Fruit fly (Drosophila melanogaster) whole organism, embryonic: Measurements from ENCODE around the gene CG14342.

Experiments used
- B-H2 ChIP-seq: fragments of 200-800 bp; sonication (Bioruptor generic); optimal IDR thresholded peaks from 2 replicates; lab custom pipeline; 2018; ENCODE audit warnings: missing biosample characterization, mild to moderate bottlenecking, missing genetic modification characterization
- Blimp-1 ChIP-seq: fragments of 200-800 bp; sonication (Bioruptor generic); optimal IDR thresholded peaks from 3 replicates; lab custom pipeline; 2018; ENCODE audit warnings: missing biosample characterization, missing genetic modification characterization, mild to moderate bottlenecking, moderate library complexity, missing genetic modification reagents
- CG10366 ChIP-seq: fragments of 200-800 bp; sonication (Bioruptor generic); IDR thresholded peaks from 2 replicates; pipeline ENCODE4 v1.3.6; 2022; ENCODE audit warnings: missing biosample characterization, missing genetic modification characterization
- CG17568 ChIP-seq: fragments of 200-800 bp; sonication (Bioruptor generic); optimal IDR thresholded peaks from 2 replicates; lab custom pipeline; 2018; ENCODE audit warnings: missing biosample characterization, mild to moderate bottlenecking, missing genetic modification characterization, moderate library complexity
- CG17912 ChIP-seq: fragments of 200-800 bp; sonication (Bioruptor generic); optimal IDR thresholded peaks from 2 replicates; lab custom pipeline; 2018; ENCODE audit warnings: missing biosample characterization, mild to moderate bottlenecking, missing genetic modification characterization
- CG18011 ChIP-seq: fragments of 200-800 bp; sonication (Bioruptor generic); optimal IDR thresholded peaks from 2 replicates; lab custom pipeline; 2017; ENCODE audit warnings: missing biosample characterization, missing genetic modification characterization, mild to moderate bottlenecking, moderate library complexity, missing genotype
- CG18599 ChIP-seq: fragments of 200-800 bp; sonication (Bioruptor generic); optimal IDR thresholded peaks from 3 replicates; lab custom pipeline; 2017; ENCODE audit warnings: missing biosample characterization, missing genetic modification characterization, mild to moderate bottlenecking, moderate library complexity, missing genetic modification reagents
- CG18619 ChIP-seq: fragments of 200-800 bp; sonication (Bioruptor generic); optimal IDR thresholded peaks from 3 replicates; lab custom pipeline; 2017; ENCODE audit warnings: missing biosample characterization, mild to moderate bottlenecking, missing genetic modification characterization
- CG2116 ChIP-seq: fragments of 200-800 bp; sonication (Bioruptor generic); optimal IDR thresholded peaks from 3 replicates; lab custom pipeline; 2018; ENCODE audit warnings: missing biosample characterization, mild to moderate bottlenecking, missing genetic modification characterization
- CG30020 ChIP-seq: fragments of 200-800 bp; optimal IDR thresholded peaks from 2 replicates; lab custom pipeline; 2019; ENCODE audit warnings: missing biosample characterization, mild to moderate bottlenecking, missing genetic modification characterization, moderate library complexity
- CG31224 ChIP-seq: fragments of 200-800 bp; sonication (Bioruptor generic); IDR thresholded peaks from 2 replicates; pipeline ENCODE4 v1.3.6; 2022; ENCODE audit warnings: missing biosample characterization, missing genetic modification characterization
- CG32767 ChIP-seq: fragments of 200-800 bp; sonication (Bioruptor generic); IDR thresholded peaks from 2 replicates; pipeline ENCODE4 v1.3.6; 2022; ENCODE audit warnings: missing biosample characterization, missing genetic modification characterization
- CG4424 ChIP-seq: fragments of 200-800 bp; sonication (Bioruptor generic); optimal IDR thresholded peaks from 3 replicates; lab custom pipeline; 2016; ENCODE audit warnings: missing biosample characterization, missing genetic modification characterization
- CG8478 ChIP-seq: fragments of >200 bp; optimal IDR thresholded peaks from 2 replicates; lab custom pipeline; 2018
- CG8924 ChIP-seq: fragments of 200-800 bp; optimal IDR thresholded peaks from 3 replicates; lab custom pipeline; 2019; ENCODE audit warnings: missing biosample characterization, mild to moderate bottlenecking, missing genetic modification characterization, moderate library complexity
- CG8944 ChIP-seq: fragments of 200-800 bp; sonication (Bioruptor generic); optimal IDR thresholded peaks from 3 replicates; lab custom pipeline; 2016; ENCODE audit warnings: missing biosample characterization, missing genetic modification characterization
- CG9215 ChIP-seq: fragments of 200-800 bp; sonication (Bioruptor generic); IDR thresholded peaks from 2 replicates; pipeline ENCODE4 v1.3.6; 2022; ENCODE audit warnings: missing biosample characterization, missing genetic modification characterization
- CG9727 ChIP-seq: fragments of 200-800 bp; sonication (Bioruptor generic); optimal IDR thresholded peaks from 3 replicates; lab custom pipeline; 2017; ENCODE audit warnings: missing biosample characterization, mild to moderate bottlenecking, missing genetic modification characterization
- CG9797 ChIP-seq: fragments of 200-800 bp; sonication (Bioruptor generic); optimal IDR thresholded peaks from 3 replicates; lab custom pipeline; 2018; ENCODE audit warnings: missing biosample characterization, mild to moderate bottlenecking, missing genetic modification characterization
- Dek ChIP-seq: fragments of 200-800 bp; sonication (Bioruptor generic); optimal IDR thresholded peaks from 3 replicates; lab custom pipeline; 2019; ENCODE audit warnings: missing biosample characterization, mild to moderate bottlenecking, missing genetic modification characterization, moderate library complexity
- GATAe ChIP-seq: fragments of 200-800 bp; sonication (Bioruptor generic); conservative IDR thresholded peaks from 2 replicates; pipeline ENCODE4 v1.3.6; 2022; ENCODE audit warnings: missing biosample characterization, missing genetic modification characterization
- H15 ChIP-seq: fragments of 200-800 bp; sonication (Bioruptor generic); IDR thresholded peaks from 3 replicates; pipeline ENCODE4 v1.3.6; 2022; ENCODE audit warnings: missing biosample characterization, missing genetic modification characterization
- HmgZ ChIP-seq: fragments of 200-800 bp; sonication (Bioruptor generic); optimal IDR thresholded peaks from 2 replicates; lab custom pipeline; 2018; ENCODE audit warnings: missing biosample characterization, mild to moderate bottlenecking, missing genetic modification characterization
- NK7.1 ChIP-seq: fragments of 200-800 bp; sonication (Bioruptor generic); optimal IDR thresholded peaks from 3 replicates; lab custom pipeline; 2016; ENCODE audit warnings: missing biosample characterization, missing genetic modification characterization
- Rx ChIP-seq: fragments of 200-800 bp; sonication (Bioruptor generic); IDR thresholded peaks from 2 replicates; pipeline ENCODE4 v1.3.6; 2022; ENCODE audit warnings: missing biosample characterization, missing genetic modification characterization
- Six4 ChIP-seq: fragments of 200-800 bp; sonication (Bioruptor generic); optimal IDR thresholded peaks from 2 replicates; lab custom pipeline; 2016; ENCODE audit warnings: missing biosample characterization, missing genetic modification characterization
- Xbp1 ChIP-seq: fragments of 200-800 bp; sonication (Bioruptor generic); optimal IDR thresholded peaks from 3 replicates; lab custom pipeline; 2016; ENCODE audit warnings: missing biosample characterization, mild to moderate bottlenecking, missing genetic modification characterization
- bsh ChIP-seq, 2 experiments: fragments of 200-800 bp; sonication (Bioruptor generic); optimal IDR thresholded peaks; 2 replicates each; lab custom pipeline; 2017 to 2018; ENCODE audit warnings: mild to moderate bottlenecking in 2 of 2, missing biosample characterization in 2 of 2, missing genetic modification characterization in 2 of 2, moderate library complexity in 1 of 2
- cad ChIP-seq: fragments of >200 bp; optimal IDR thresholded peaks from 2 replicates; lab custom pipeline; 2017; ENCODE audit warnings: missing biosample characterization, missing genetic modification characterization
- chinmo ChIP-seq: fragments of 200-800 bp; sonication (Bioruptor generic); IDR thresholded peaks from 4 replicates; pipeline ENCODE4 v1.3.6; 2022; ENCODE audit warnings: missing biosample characterization, missing genetic modification characterization; ENCODE audit not compliant: partially characterized antibody
- crol ChIP-seq: fragments of 200-800 bp; sonication (Bioruptor generic); IDR thresholded peaks from 2 replicates; pipeline ENCODE4 v1.3.6; 2022; ENCODE audit warnings: missing biosample characterization, missing genetic modification characterization
- da ChIP-seq: fragments of 200-800 bp; sonication (Bioruptor generic); optimal IDR thresholded peaks from 2 replicates; lab custom pipeline; 2016; ENCODE audit warnings: missing biosample characterization, missing genetic modification characterization
- dimm ChIP-seq: fragments of 200-800 bp; sonication (Bioruptor generic); IDR thresholded peaks from 2 replicates; pipeline ENCODE4 v1.3.6; 2022; ENCODE audit warnings: missing biosample characterization, missing genetic modification characterization
- fru ChIP-seq: fragments of >200 bp; optimal IDR thresholded peaks from 2 replicates; lab custom pipeline; 2017
- gro ChIP-seq: fragments of 200-800 bp; sonication (Bioruptor generic); optimal IDR thresholded peaks from 2 replicates; lab custom pipeline; 2016; ENCODE audit warnings: missing biosample characterization, missing genetic modification characterization
- hth ChIP-seq: fragments of >200 bp; optimal IDR thresholded peaks from 2 replicates; lab custom pipeline; 2017; ENCODE audit warnings: inconsistent platforms
- inv ChIP-seq: fragments of 200-800 bp; sonication (Bioruptor generic); IDR thresholded peaks from 2 replicates; pipeline ENCODE4 v1.3.6; 2022; ENCODE audit warnings: missing biosample characterization, missing genetic modification characterization; ENCODE audit not compliant: partially characterized antibody
- jing ChIP-seq: fragments of 200-800 bp; sonication (Bioruptor generic); optimal IDR thresholded peaks from 2 replicates; lab custom pipeline; 2018; ENCODE audit warnings: missing biosample characterization, mild to moderate bottlenecking, missing genetic modification characterization
- nerfin-2 ChIP-seq: fragments of 200-800 bp; sonication (Bioruptor generic); IDR thresholded peaks from 2 replicates; pipeline ENCODE4 v1.3.6; 2022; ENCODE audit warnings: missing biosample characterization, missing genetic modification characterization; ENCODE audit not compliant: partially characterized antibody
- pho ChIP-seq: fragments of 200-800 bp; sonication (Bioruptor generic); optimal IDR thresholded peaks from 2 replicates; lab custom pipeline; 2016; ENCODE audit warnings: missing biosample characterization, missing genetic modification characterization
- ranshi ChIP-seq: fragments of 200-800 bp; sonication (Bioruptor generic); IDR thresholded peaks from 2 replicates; pipeline ENCODE4 v1.3.6; 2022; ENCODE audit warnings: missing biosample characterization, missing genetic modification characterization
- row ChIP-seq: fragments of 200-800 bp; sonication (Bioruptor generic); IDR thresholded peaks from 3 replicates; pipeline ENCODE4 v1.3.6; 2022; ENCODE audit warnings: missing biosample characterization, missing genetic modification characterization
- sc ChIP-seq, 3 experiments: fragments of >200 bp in 2 of 3; fragments of 200-800 bp in 1 of 3; sonication (Bioruptor generic) in 1 of 3; optimal IDR thresholded peaks; 2 replicates in 2 of 3; 3 replicates in 1 of 3; lab custom pipeline; 2017; ENCODE audit warnings: mild to moderate bottlenecking in 1 of 3, missing biosample characterization in 1 of 3, missing genetic modification characterization in 1 of 3, missing genetic modification reagents in 1 of 3
- schlank ChIP-seq: fragments of 200-800 bp; sonication (Bioruptor generic); optimal IDR thresholded peaks from 2 replicates; lab custom pipeline; 2018; ENCODE audit warnings: missing biosample characterization, mild to moderate bottlenecking, missing genetic modification characterization
- scrt ChIP-seq: fragments of 200-800 bp; sonication (Bioruptor generic); optimal IDR thresholded peaks from 2 replicates; lab custom pipeline; 2018; ENCODE audit warnings: missing biosample characterization, mild to moderate bottlenecking, missing genetic modification characterization, moderate library complexity
- trh ChIP-seq: fragments of 200-800 bp; sonication (Bioruptor generic); optimal IDR thresholded peaks from 2 replicates; lab custom pipeline; 2016; ENCODE audit warnings: missing biosample characterization, missing genetic modification characterization
- tx ChIP-seq: fragments of 200-800 bp; sonication (Bioruptor generic); optimal IDR thresholded peaks from 2 replicates; lab custom pipeline; 2016; ENCODE audit warnings: missing biosample characterization, missing genetic modification characterization
- yki ChIP-seq: fragments of >200 bp; optimal IDR thresholded peaks from 3 replicates; lab custom pipeline; 2018
- z ChIP-seq: fragments of 200-800 bp; sonication (Bioruptor generic); IDR thresholded peaks from 3 replicates; pipeline ENCODE4 v1.3.6; 2022; ENCODE audit warnings: missing biosample characterization, missing genetic modification characterization
- zf30C ChIP-seq: fragments of 200-800 bp; sonication (Bioruptor generic); optimal IDR thresholded peaks from 3 replicates; lab custom pipeline; 2018; ENCODE audit warnings: missing biosample characterization, mild to moderate bottlenecking, missing genetic modification characterization

Gene CG14342

dm6 chr2L:1185642-1186497 is 18.1 kb upstream of the CG14342 start, which contains the start of gene CG5001 (continued):
- TF ChIP-seq NK7.1 (GFP tag; lab: Kevin White, UChicago) (peak; percentile 9), CG4424 (peak; percentile 80), cad (GFP tag; lab: Kevin White, UChicago) (no peak), tx (GFP tag; lab: Kevin White, UChicago) (peak; percentile 66), zf30C (GFP tag; lab: Kevin White, UChicago) (no peak), CG8478 (lab: Kevin White, UChicago) (no peak), ranshi (GFP tag; lab: Robert Waterston, UW) (peak; percentile 85), CG32767 (GFP tag; lab: Robert Waterston, UW) (peak; percentile 54), sc (optimal IDR thresholded peaks at IDR 0.05; lab: Kevin White, UChicago) (no peak), sc (GFP tag; optimal IDR thresholded peaks at IDR 0.05; lab: Kevin White, UChicago) (peak; percentile 60), B-H2 (peak; percentile 64), CG17568 (GFP tag; lab: Kevin White, UChicago) (no peak), Xbp1 (peak; percentile 88), jing (GFP tag; lab: Kevin White, UChicago) (no peak), z (GFP tag; lab: Robert Waterston, UW) (no peak), scrt (GFP tag; lab: Kevin White, UChicago) (no peak), HmgZ (tag; lab: Kevin White, UChicago) (peak; percentile 77), trh (peak; percentile 29), yki (lab: Kevin White, UChicago) (no peak), CG17912 (GFP tag; lab: Kevin White, UChicago) (no peak), nerfin-2 (GFP tag; lab: Robert Waterston, UW) (no peak), CG8944 (peak; percentile 50), CG9797 (GFP tag; lab: Kevin White, UChicago) (no peak), CG18619 (GFP tag; lab: Kevin White, UChicago) (peak; percentile 64), hth (lab: Kevin White, UChicago) (no peak), fru (lab: Kevin White, UChicago) (no peak), inv (GFP tag; lab: Robert Waterston, UW) (peak; percentile 24; the same call in 1 of the 2 replicates), CG31224 (peak; percentile 80), crol (peak; percentile 83), chinmo (peak; percentile 96), CG30020 (tag; lab: Kevin White, UChicago) (no peak), GATAe (no peak; the same call in 1 of the 2 replicates), CG9215 (GFP tag; lab: Robert Waterston, UW) (peak; percentile 76), CG8924 (tag; lab: Kevin White, UChicago) (peak; percentile 87), gro (GFP tag; lab: Kevin White, UChicago) (peak; percentile 67), da (GFP tag; lab: Kevin White, UChicago) (no peak), Blimp-1 (GFP tag; lab: Kevin White, UChicago) (peak; percentile 92), CG10366 (GFP tag; lab: Robert Waterston, UW) (peak; percentile 84), CG18599 (GFP tag; lab: Kevin White, UChicago) (peak; percentile 90), CG9727 (GFP tag; lab: Kevin White, UChicago) (peak; percentile 73), schlank (tag; lab: Kevin White, UChicago) (peak; percentile 25), bsh (GFP tag; optimal IDR thresholded peaks at IDR 0.05; lab: Kevin White, UChicago) (peak; percentile 9 to 92), pho (GFP tag; lab: Kevin White, UChicago) (peak; percentile 69), H15 (GFP tag; lab: Robert Waterston, UW) (peak; percentile 83), Six4 (peak; percentile 77), CG18011 (GFP tag; lab: Kevin White, UChicago) (peak; percentile 57), CG2116 (peak; percentile 8), Dek (peak; percentile 86), row (GFP tag; lab: Robert Waterston, UW) (peak; percentile 95), Rx (GFP tag; lab: Robert Waterston, UW) (no peak), dimm (peak; percentile 39; the same call in 1 of the 2 replicates)
